Fruit fly (Drosophila melanogaster) whole organism, embryonic: ENCODE data around the gene CG2182.

Experiments used
- ATbp ChIP-seq: fragments of 200-800 bp; sonication (Bioruptor generic); optimal IDR thresholded peaks from 2 replicates; lab custom pipeline; 2017; ENCODE audit warnings: missing biosample characterization, mild to moderate bottlenecking, missing genetic modification characterization, missing genetic modification reagents
- Ada2b ChIP-seq: fragments of 200-800 bp; sonication (Bioruptor generic); IDR thresholded peaks from 2 replicates; pipeline ENCODE4 v1.3.6; 2022; ENCODE audit warnings: missing biosample characterization, missing genetic modification characterization
- Antp ChIP-seq: fragments of 200-800 bp; sonication (Bioruptor generic); optimal IDR thresholded peaks from 3 replicates; lab custom pipeline; 2016; ENCODE audit warnings: missing biosample characterization, missing genetic modification characterization
- Asciz ChIP-seq: fragments of 200-800 bp; sonication (Bioruptor generic); optimal IDR thresholded peaks from 2 replicates; lab custom pipeline; 2017; ENCODE audit warnings: missing biosample characterization, mild to moderate bottlenecking, missing genetic modification characterization, missing genetic modification reagents
- CG10274 ChIP-seq: fragments of 200-800 bp; sonication (Bioruptor generic); optimal IDR thresholded peaks from 3 replicates; lab custom pipeline; 2017; ENCODE audit warnings: missing biosample characterization, mild to moderate bottlenecking, missing genetic modification characterization
- CG10321 ChIP-seq: fragments of 200-800 bp; sonication (Bioruptor generic); IDR thresholded peaks from 2 replicates; pipeline ENCODE4 v1.3.6; 2022; ENCODE audit warnings: missing biosample characterization, missing genetic modification characterization
- CG11247 ChIP-seq: fragments of 200-800 bp; sonication (Bioruptor generic); IDR thresholded peaks from 2 replicates; pipeline ENCODE4 v1.3.6; 2022; ENCODE audit warnings: missing biosample characterization, missing genetic modification characterization
- CG12744 ChIP-seq: fragments of 200-800 bp; sonication (Bioruptor generic); optimal IDR thresholded peaks from 2 replicates; lab custom pipeline; 2016; ENCODE audit warnings: missing biosample characterization, missing genetic modification characterization
- CG14860 ChIP-seq: fragments of 200-800 bp; sonication (Bioruptor generic); IDR thresholded peaks from 3 replicates; pipeline ENCODE4 v1.3.6; 2022; ENCODE audit warnings: missing biosample characterization, missing genetic modification characterization; ENCODE audit not compliant: partially characterized antibody
- CG15011 ChIP-seq: fragments of 200-800 bp; sonication (Bioruptor generic); optimal IDR thresholded peaks from 3 replicates; lab custom pipeline; 2018; ENCODE audit warnings: missing biosample characterization, mild to moderate bottlenecking, missing genetic modification characterization
- CG15696 ChIP-seq: fragments of 200-800 bp; sonication (Bioruptor generic); optimal IDR thresholded peaks from 2 replicates; lab custom pipeline; 2019; ENCODE audit warnings: missing biosample characterization, mild to moderate bottlenecking, missing genetic modification characterization, moderate library complexity
- CG1602 ChIP-seq: fragments of 200-800 bp; sonication (Bioruptor generic); optimal IDR thresholded peaks from 3 replicates; lab custom pipeline; 2016; ENCODE audit warnings: missing biosample characterization, missing genetic modification characterization
- CG16813 ChIP-seq: fragments of 200-800 bp; sonication (Bioruptor generic); IDR thresholded peaks from 3 replicates; pipeline ENCODE4 v1.3.6; 2022; ENCODE audit warnings: missing biosample characterization, missing genetic modification characterization; ENCODE audit not compliant: partially characterized antibody
- CG17829 ChIP-seq: fragments of 200-800 bp; optimal IDR thresholded peaks from 2 replicates; lab custom pipeline; 2019; ENCODE audit warnings: missing biosample characterization, mild to moderate bottlenecking, missing genetic modification characterization, moderate library complexity
- CG2875 ChIP-seq: fragments of 200-800 bp; sonication (Bioruptor generic); optimal IDR thresholded peaks from 2 replicates; lab custom pipeline; 2017; ENCODE audit warnings: missing biosample characterization, mild to moderate bottlenecking, missing genetic modification characterization, missing genetic modification reagents
- CG31388 ChIP-seq: fragments of 200-800 bp; sonication (Bioruptor generic); optimal IDR thresholded peaks from 2 replicates; lab custom pipeline; 2016; ENCODE audit warnings: missing biosample characterization, missing genetic modification characterization
- CG3281 ChIP-seq: fragments of 200-800 bp; sonication (Bioruptor generic); optimal IDR thresholded peaks from 3 replicates; lab custom pipeline; 2017; ENCODE audit warnings: missing biosample characterization, mild to moderate bottlenecking, missing genetic modification characterization
- CG34224 ChIP-seq: fragments of 200-800 bp; sonication (Bioruptor generic); IDR thresholded peaks from 3 replicates; pipeline ENCODE4 v1.3.6; 2022; ENCODE audit warnings: missing biosample characterization, missing genetic modification characterization; ENCODE audit not compliant: partially characterized antibody
- CG4328 ChIP-seq: fragments of 200-800 bp; sonication (Bioruptor generic); optimal IDR thresholded peaks from 3 replicates; lab custom pipeline; 2017; ENCODE audit warnings: missing biosample characterization, missing genetic modification reagents, missing genetic modification characterization
- CG5245 ChIP-seq: fragments of 200-800 bp; sonication (Bioruptor generic); optimal IDR thresholded peaks from 3 replicates; lab custom pipeline; 2016; ENCODE audit warnings: missing biosample characterization, missing genetic modification characterization
- CG6254 ChIP-seq: fragments of 200-800 bp; sonication (Bioruptor generic); optimal IDR thresholded peaks from 3 replicates; lab custom pipeline; 2017; ENCODE audit warnings: mild to moderate bottlenecking, missing biosample characterization, missing genetic modification reagents, missing genetic modification characterization
- CG6272 ChIP-seq: fragments of 200-800 bp; sonication (Bioruptor generic); IDR thresholded peaks from 2 replicates; pipeline ENCODE4 v1.3.6; 2022; ENCODE audit warnings: missing biosample characterization, missing genetic modification characterization
- CG6791 ChIP-seq: fragments of 200-800 bp; sonication (Bioruptor generic); IDR thresholded peaks from 3 replicates; pipeline ENCODE4 v1.3.6; 2022; ENCODE audit warnings: missing biosample characterization, missing genetic modification characterization; ENCODE audit not compliant: partially characterized antibody
- CG7745 ChIP-seq: fragments of 200-800 bp; sonication (Bioruptor generic); optimal IDR thresholded peaks from 2 replicates; lab custom pipeline; 2018; ENCODE audit warnings: missing biosample characterization, mild to moderate bottlenecking, missing genetic modification characterization, moderate library complexity
- CG7839 ChIP-seq: fragments of 200-800 bp; sonication (Bioruptor generic); optimal IDR thresholded peaks from 3 replicates; lab custom pipeline; 2018; ENCODE audit warnings: missing biosample characterization, mild to moderate bottlenecking, missing genetic modification characterization, moderate library complexity
- CG8765 ChIP-seq: fragments of 200-800 bp; sonication (Bioruptor generic); IDR thresholded peaks from 2 replicates; pipeline ENCODE4 v1.3.6; 2022; ENCODE audit warnings: missing biosample characterization, missing genetic modification characterization
- CG9797 ChIP-seq: fragments of 200-800 bp; sonication (Bioruptor generic); optimal IDR thresholded peaks from 3 replicates; lab custom pipeline; 2018; ENCODE audit warnings: missing biosample characterization, mild to moderate bottlenecking, missing genetic modification characterization
- D19B ChIP-seq: fragments of 200-800 bp; sonication (Bioruptor generic); optimal IDR thresholded peaks from 2 replicates; lab custom pipeline; 2017; ENCODE audit warnings: missing biosample characterization, mild to moderate bottlenecking, missing genetic modification characterization
- Dref ChIP-seq: fragments of 200-800 bp; sonication (Bioruptor generic); IDR thresholded peaks from 2 replicates; pipeline ENCODE4 v1.3.6; 2022; ENCODE audit warnings: missing biosample characterization, missing genetic modification characterization
- HLH4C ChIP-seq: fragments of 200-800 bp; sonication (Bioruptor generic); IDR thresholded peaks from 3 replicates; pipeline ENCODE4 v1.3.6; 2022; ENCODE audit warnings: missing biosample characterization, missing genetic modification characterization; ENCODE audit not compliant: partially characterized antibody
- HLH54F ChIP-seq: fragments of 200-800 bp; sonication (Bioruptor generic); optimal IDR thresholded peaks from 3 replicates; lab custom pipeline; 2016; ENCODE audit warnings: missing biosample characterization, missing genetic modification characterization
- MESR4 ChIP-seq: fragments of 200-800 bp; sonication (Bioruptor generic); optimal IDR thresholded peaks from 2 replicates; lab custom pipeline; 2018; ENCODE audit warnings: missing biosample characterization, mild to moderate bottlenecking, missing genetic modification characterization, moderate library complexity
- Optix ChIP-seq: fragments of 200-800 bp; sonication (Bioruptor generic); IDR thresholded peaks from 3 replicates; pipeline ENCODE4 v1.3.6; 2022; ENCODE audit warnings: missing biosample characterization, missing genetic modification characterization
- Ptx1 ChIP-seq: fragments of 200-800 bp; sonication (Bioruptor generic); IDR thresholded peaks from 2 replicates; pipeline ENCODE4 v1.3.6; 2022; ENCODE audit warnings: missing biosample characterization, missing genetic modification characterization
- Sin3A ChIP-seq: fragments of >200 bp; optimal IDR thresholded peaks from 2 replicates; lab custom pipeline; 2018
- Six4 ChIP-seq: fragments of 200-800 bp; sonication (Bioruptor generic); optimal IDR thresholded peaks from 2 replicates; lab custom pipeline; 2016; ENCODE audit warnings: missing biosample characterization, missing genetic modification characterization
- Sry-β ChIP-seq: fragments of 200-800 bp; sonication (Bioruptor generic); optimal IDR thresholded peaks from 2 replicates; lab custom pipeline; 2018; ENCODE audit warnings: missing biosample characterization, mild to moderate bottlenecking, missing genetic modification characterization, moderate library complexity
- ap ChIP-seq: fragments of 200-800 bp; sonication (Bioruptor generic); IDR thresholded peaks from 2 replicates; pipeline ENCODE4 v1.3.6; 2022; ENCODE audit warnings: missing biosample characterization, missing genetic modification characterization
- bcd ChIP-seq: fragments of 200-800 bp; sonication (Bioruptor generic); optimal IDR thresholded peaks from 2 replicates; lab custom pipeline; 2017; ENCODE audit warnings: missing biosample characterization, mild to moderate bottlenecking, missing genetic modification characterization
- da ChIP-seq: fragments of 200-800 bp; sonication (Bioruptor generic); optimal IDR thresholded peaks from 2 replicates; lab custom pipeline; 2016; ENCODE audit warnings: missing biosample characterization, missing genetic modification characterization
- dati ChIP-seq: fragments of 200-800 bp; sonication (Bioruptor generic); IDR thresholded peaks from 2 replicates; pipeline ENCODE4 v1.3.6; 2022; ENCODE audit warnings: missing biosample characterization, missing genetic modification characterization
- grau ChIP-seq: fragments of 200-800 bp; optimal IDR thresholded peaks from 3 replicates; lab custom pipeline; 2019; ENCODE audit warnings: missing biosample characterization, mild to moderate bottlenecking, missing genetic modification characterization, moderate library complexity
- ind ChIP-seq: fragments of 200-800 bp; sonication (Bioruptor generic); optimal IDR thresholded peaks from 3 replicates; lab custom pipeline; 2016; ENCODE audit warnings: missing biosample characterization, missing genetic modification characterization
- lilli ChIP-seq: fragments of 200-800 bp; sonication (Bioruptor generic); optimal IDR thresholded peaks from 3 replicates; lab custom pipeline; 2016; ENCODE audit warnings: missing biosample characterization, missing genetic modification characterization
- nau ChIP-seq: fragments of 200-800 bp; sonication (Bioruptor generic); optimal IDR thresholded peaks from 3 replicates; lab custom pipeline; 2017; ENCODE audit warnings: missing biosample characterization, mild to moderate bottlenecking, missing genetic modification characterization, missing genetic modification reagents
- pum ChIP-seq: fragments of 200-800 bp; sonication (Bioruptor generic); optimal IDR thresholded peaks from 2 replicates; lab custom pipeline; 2016; ENCODE audit warnings: missing biosample characterization, missing genetic modification characterization
- sima ChIP-seq: fragments of 200-800 bp; sonication (Bioruptor generic); optimal IDR thresholded peaks from 2 replicates; lab custom pipeline; 2016; ENCODE audit warnings: missing biosample characterization, missing genetic modification characterization
- sob ChIP-seq: fragments of 200-800 bp; sonication (Bioruptor generic); IDR thresholded peaks from 2 replicates; pipeline ENCODE4 v1.3.6; 2022; ENCODE audit warnings: missing biosample characterization, missing genetic modification characterization
- wdn ChIP-seq: fragments of 200-800 bp; sonication (Bioruptor generic); IDR thresholded peaks from 2 replicates; pipeline ENCODE4 v1.3.6; 2022; ENCODE audit warnings: missing biosample characterization, missing genetic modification characterization
- zf30C ChIP-seq: fragments of 200-800 bp; sonication (Bioruptor generic); optimal IDR thresholded peaks from 3 replicates; lab custom pipeline; 2018; ENCODE audit warnings: missing biosample characterization, mild to moderate bottlenecking, missing genetic modification characterization

CG2182 gene

DNA sequence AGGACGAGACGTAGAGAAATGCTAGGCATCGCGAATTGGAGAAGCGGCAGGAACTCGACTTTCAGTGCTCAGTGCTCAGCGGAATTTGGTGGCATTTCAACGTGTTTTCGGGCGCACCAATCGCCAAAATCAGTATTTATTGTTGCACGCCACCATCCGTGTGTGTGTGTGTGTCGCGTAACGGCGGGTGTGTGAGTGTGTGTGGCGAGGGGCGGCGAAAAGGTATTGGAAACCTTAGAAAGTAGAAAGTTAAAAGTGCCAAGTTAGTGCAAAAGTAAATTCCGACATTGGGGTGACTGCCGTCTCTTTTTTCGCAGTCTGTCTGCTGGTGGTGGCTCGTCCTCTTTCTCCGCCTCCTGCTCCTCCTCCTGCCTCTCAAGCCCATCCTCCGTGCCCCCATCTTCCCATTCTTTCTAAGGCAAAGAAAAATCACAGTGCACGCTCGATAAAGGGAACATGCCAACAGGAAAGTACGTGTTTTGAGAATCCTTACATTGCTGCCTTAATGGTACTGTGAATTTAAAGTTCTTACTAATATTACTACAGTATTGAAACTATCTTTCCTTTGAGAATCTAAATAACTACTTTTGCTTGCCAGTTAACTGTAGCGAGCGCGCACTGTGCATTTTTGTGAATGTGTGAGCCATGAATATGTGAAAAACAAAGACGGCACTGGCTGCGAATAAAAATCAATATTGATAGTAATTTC, 26.5 kb upstream of the CG2182 start (continued):
- TF ChIP-seq Optix (0 out of 3 replicates have a peak, but pooled peaks have one; percentile 32), CG10321 (GFP tag; lab: Robert Waterston, UW) (no peak), CG6791 (GFP tag; lab: Robert Waterston, UW) (no peak), CG9797 (GFP tag; lab: Kevin White, UChicago) (no peak), CG14860 (GFP tag; lab: Robert Waterston, UW) (no peak), ATbp (GFP tag; lab: Kevin White, UChicago) (peak; percentile 52), ind (GFP tag; lab: Kevin White, UChicago) (peak; percentile 60), CG15011 (peak; percentile 28), Ptx1 (GFP tag; lab: Robert Waterston, UW) (peak; percentile 56), CG16813 (no peak), MESR4 (GFP tag; lab: Kevin White, UChicago) (no peak), CG15696 (peak; percentile 31), CG1602 (GFP tag; lab: Kevin White, UChicago) (peak; percentile 18), CG31388 (GFP tag; lab: Kevin White, UChicago) (no peak), HLH54F (peak; percentile 57), nau (GFP tag; lab: Kevin White, UChicago) (no peak), Sry-β (GFP tag; lab: Kevin White, UChicago) (no peak), Sin3A (lab: Kevin White, UChicago) (no peak), D19B (GFP tag; lab: Kevin White, UChicago) (peak; percentile 26), da (GFP tag; lab: Kevin White, UChicago) (no peak), dati (GFP tag; lab: Robert Waterston, UW) (no peak), zf30C (GFP tag; lab: Kevin White, UChicago) (no peak), Dref (no peak), bcd (GFP tag; lab: Kevin White, UChicago) (peak; percentile 53), pum (GFP tag; lab: Kevin White, UChicago) (peak; percentile 29), wdn (no peak), grau (peak; percentile 94), sima (GFP tag; lab: Kevin White, UChicago) (no peak), CG10274 (GFP tag; lab: Kevin White, UChicago) (no peak), CG5245 (GFP tag; lab: Kevin White, UChicago) (no peak), HLH4C (GFP tag; lab: Robert Waterston, UW) (no peak), CG12744 (GFP tag; lab: Kevin White, UChicago) (no peak), CG2875 (GFP tag; lab: Kevin White, UChicago) (no peak), sob (GFP tag; lab: Robert Waterston, UW) (peak; percentile 42; the same call in 1 of the 2 replicates), Ada2b (GFP tag; lab: Robert Waterston, UW) (0 out of 2 replicates have a peak, but pooled peaks have one; percentile 23), lilli (GFP tag; lab: Kevin White, UChicago) (peak; percentile 51), CG6254 (GFP tag; lab: Kevin White, UChicago) (peak; percentile 14), Six4 (GFP tag; lab: Kevin White, UChicago) (no peak), Antp (GFP tag; lab: Kevin White, UChicago) (peak; percentile 45), ap (GFP tag; lab: Robert Waterston, UW) (no peak; the same call in 1 of the 2 replicates), CG7839 (tag; lab: Kevin White, UChicago) (peak; percentile 70), CG34224 (GFP tag; lab: Robert Waterston, UW) (0 out of 3 replicates have a peak, but pooled peaks have one; percentile 24), Asciz (GFP tag; lab: Kevin White, UChicago) (no peak), CG8765 (GFP tag; lab: Robert Waterston, UW) (no peak), CG3281 (GFP tag; lab: Kevin White, UChicago) (peak; percentile 60), CG17829 (peak; percentile 23), CG7745 (no peak), CG11247 (peak; percentile 40; the same call in 1 of the 2 replicates), CG4328 (GFP tag; lab: Kevin White, UChicago) (no peak), CG6272 (no peak)
